Worm (Caenorhabditis elegans) whole organism, L2 larva: ENCODE results near the gene C48B4.10.

Source experiments
- ZK546.5 ChIP-seq: sonication (generic microtip); optimal IDR thresholded peaks from 2 replicates; lab custom pipeline; 2017; ENCODE audit warnings: missing biosample characterization, missing genetic modification characterization
- ama-1 ChIP-seq: fragments of 150-350 bp; optimal IDR thresholded peaks from 2 replicates; lab custom pipeline; 2018; ENCODE audit warnings: inconsistent platforms
- blmp-1 ChIP-seq: sonication (generic microtip); optimal IDR thresholded peaks from 2 replicates; lab custom pipeline; 2017; ENCODE audit warnings: missing genetic modification characterization, mild to moderate bottlenecking, missing compliant biosample characterization, antibody characterized with exemption, moderate library complexity; ENCODE audit not compliant: insufficient read depth
- ceh-82 ChIP-seq: fragments of 150-350 bp; optimal IDR thresholded peaks from 2 replicates; lab custom pipeline; 2014; ENCODE audit warnings: missing biosample characterization, missing genetic modification characterization
- mbf-1 ChIP-seq: sonication (generic microtip); optimal IDR thresholded peaks from 2 replicates; lab custom pipeline; 2017; ENCODE audit warnings: missing biosample characterization, missing genetic modification characterization
- mdl-1 ChIP-seq, 2 experiments: fragments of 150-350 bp in 1 of 2; sonication (generic microtip) in 1 of 2; optimal IDR thresholded peaks; 2 replicates each; lab custom pipeline; 2017; ENCODE audit warnings: missing biosample characterization in 2 of 2, missing genetic modification characterization in 2 of 2
- nhr-237 ChIP-seq: fragments of 150-350 bp; optimal IDR thresholded peaks from 2 replicates; lab custom pipeline; 2014; ENCODE audit warnings: missing biosample characterization, missing genetic modification characterization
- skn-1 ChIP-seq: sonication (generic microtip); optimal IDR thresholded peaks from 2 replicates; lab custom pipeline; 2017; ENCODE audit warnings: missing biosample characterization, missing genetic modification characterization
- unc-39 ChIP-seq: fragments of 150-350 bp; optimal IDR thresholded peaks from 2 replicates; lab custom pipeline; 2014; ENCODE audit warnings: missing biosample characterization, missing genetic modification characterization
- unc-62 ChIP-seq: fragments of 150-350 bp; optimal IDR thresholded peaks from 2 replicates; lab custom pipeline; 2014; ENCODE audit warnings: missing biosample characterization, missing genetic modification reagents, missing genetic modification characterization
- ztf-11 ChIP-seq: sonication (generic microtip); optimal IDR thresholded peaks from 2 replicates; lab custom pipeline; 2017; ENCODE audit warnings: missing biosample characterization, missing genetic modification characterization

- TF ChIP-seq unc-62 (GFP tag; lab: Kevin White, UChicago): no peak
- TF ChIP-seq mdl-1 (tag; optimal IDR thresholded peaks at IDR 0.05; lab: Kevin White, UChicago): no peak
- TF ChIP-seq unc-39 (tag; lab: Kevin White, UChicago): no peak
- TF ChIP-seq blmp-1 (tag; lab: Kevin White, UChicago): no peak
- no peak for TF ChIP-seq ztf-11
- TF ChIP-seq nhr-237 (tag; lab: Kevin White, UChicago): no peak
- TF ChIP-seq mbf-1: no peak
- no peak for TF ChIP-seq ama-1 (lab: Kevin White, UChicago)
- no peak for TF ChIP-seq skn-1 (tag; lab: Kevin White, UChicago)
- no peak for TF ChIP-seq ZK546.5 (tag; lab: Kevin White, UChicago)
- TF ChIP-seq ceh-82: no peak
Observed at ce11 chrIII:9568451-9568850, 4.1 kb upstream of the C48B4.10 start, which contains the start of gene C48B4.13.
